Worm (Caenorhabditis elegans) whole organism, young adult: ENCODE data around the gene srd-49.

Experiments
- D2030.7 ChIP-seq: fragments of 200-800 bp; sonication (Bioruptor generic); IDR thresholded peaks from 2 replicates; pipeline ENCODE4 v1.3.6; 2022; ENCODE audit warnings: missing genetic modification reagents, missing genetic modification characterization, missing compliant biosample characterization
- F22D6.2 ChIP-seq: sonication (generic microtip); optimal IDR thresholded peaks from 2 replicates; lab custom pipeline; 2016; ENCODE audit warnings: mild to moderate bottlenecking, missing genetic modification characterization, missing compliant biosample characterization
- F39B2.1 ChIP-seq: fragments of 200-800 bp; sonication (Bioruptor generic); IDR thresholded peaks from 2 replicates; pipeline ENCODE4 v1.3.6; 2022; ENCODE audit warnings: missing genetic modification reagents, missing genetic modification characterization, missing compliant biosample characterization
- Y53G8AR.9 ChIP-seq: fragments of 200-800 bp; sonication (Bioruptor generic); conservative IDR thresholded peaks from 2 replicates; pipeline ENCODE4 v1.3.6; 2022; ENCODE audit warnings: missing genetic modification reagents, missing genetic modification characterization, missing compliant biosample characterization
- Y95B8A.8 ChIP-seq: fragments of 200-800 bp; sonication (Bioruptor generic); IDR thresholded peaks from 2 replicates; pipeline ENCODE4 v1.3.6; 2022; ENCODE audit warnings: missing genetic modification reagents, missing genetic modification characterization, missing compliant biosample characterization
- aptf-3 ChIP-seq: fragments of 200-800 bp; sonication (Bioruptor generic); IDR thresholded peaks from 2 replicates; pipeline ENCODE4 v1.3.6; 2022; ENCODE audit warnings: missing genetic modification characterization, missing compliant biosample characterization
- atf-7 ChIP-seq: sonication (generic microtip); optimal IDR thresholded peaks from 2 replicates; lab custom pipeline; 2017; ENCODE audit warnings: mild to moderate bottlenecking, missing genetic modification characterization, missing compliant biosample characterization
- attf-6 ChIP-seq: fragments of 200-800 bp; sonication (Bioruptor generic); IDR thresholded peaks from 2 replicates; pipeline ENCODE4 v1.3.6; 2022; ENCODE audit warnings: missing genetic modification reagents, missing genetic modification characterization, missing compliant biosample characterization
- ccch-3 ChIP-seq: fragments of 200-800 bp; sonication (Bioruptor generic); optimal IDR thresholded peaks from 2 replicates; lab custom pipeline; 2018; ENCODE audit warnings: mild to moderate bottlenecking, missing genetic modification characterization, missing compliant biosample characterization
- chd-7 ChIP-seq: sonication (generic microtip); optimal IDR thresholded peaks from 2 replicates; lab custom pipeline; 2016; ENCODE audit warnings: mild to moderate bottlenecking, missing genetic modification characterization, moderate library complexity, missing compliant biosample characterization
- dpff-1 ChIP-seq: sonication (generic microtip); optimal IDR thresholded peaks from 2 replicates; lab custom pipeline; 2017; ENCODE audit warnings: mild to moderate bottlenecking, missing genetic modification characterization, missing compliant biosample characterization
- efl-1 ChIP-seq: fragments of 150-350 bp; optimal IDR thresholded peaks from 2 replicates; lab custom pipeline; 2014; ENCODE audit warnings: missing biosample characterization, missing genetic modification reagents, missing genetic modification characterization
- egrh-3 ChIP-seq: fragments of 200-800 bp; sonication (Bioruptor generic); IDR thresholded peaks from 2 replicates; pipeline ENCODE4 v1.3.6; 2022; ENCODE audit warnings: missing genetic modification reagents, missing genetic modification characterization, missing compliant biosample characterization
- ekl-4 ChIP-seq: fragments of 200-800 bp; sonication (Bioruptor generic); IDR thresholded peaks from 2 replicates; pipeline ENCODE4 v1.3.6; 2022; ENCODE audit warnings: missing genetic modification reagents, missing genetic modification characterization, missing compliant biosample characterization
- gei-17 ChIP-seq: fragments of 200-800 bp; sonication (Bioruptor generic); optimal IDR thresholded peaks from 2 replicates; lab custom pipeline; 2018; ENCODE audit warnings: mild to moderate bottlenecking, missing genetic modification characterization, missing compliant biosample characterization
- hsf-1 ChIP-seq: fragments of 200-800 bp; sonication (Bioruptor generic); IDR thresholded peaks from 2 replicates; pipeline ENCODE4 v1.3.6; 2022; ENCODE audit warnings: missing genetic modification reagents, missing genetic modification characterization, missing compliant biosample characterization
- lin-26 ChIP-seq: fragments of 200-800 bp; sonication (Bioruptor generic); IDR thresholded peaks from 2 replicates; pipeline ENCODE4 v1.3.6; 2022; ENCODE audit warnings: missing genetic modification reagents, missing genetic modification characterization, missing compliant biosample characterization
- lin-40 ChIP-seq: sonication (generic microtip); optimal IDR thresholded peaks from 2 replicates; lab custom pipeline; 2016; ENCODE audit warnings: missing genetic modification characterization, mild to moderate bottlenecking, missing compliant biosample characterization, missing genotype, missing genetic modification reagents
- lsy-27 ChIP-seq: sonication (generic microtip); optimal IDR thresholded peaks from 2 replicates; lab custom pipeline; 2017; ENCODE audit warnings: missing genetic modification characterization, mild to moderate bottlenecking, missing compliant biosample characterization, antibody characterized with exemption, missing genotype, borderline replicate concordance; ENCODE audit not compliant: insufficient read depth
- madf-3 ChIP-seq: fragments of 200-800 bp; sonication (Bioruptor generic); IDR thresholded peaks from 2 replicates; pipeline ENCODE4 v1.3.6; 2022; ENCODE audit warnings: missing genetic modification reagents, missing genetic modification characterization, missing compliant biosample characterization
- madf-6 ChIP-seq: fragments of 200-800 bp; sonication (Bioruptor generic); IDR thresholded peaks from 2 replicates; pipeline ENCODE4 v1.3.6; 2022; ENCODE audit warnings: missing genetic modification reagents, missing genetic modification characterization, missing compliant biosample characterization
- mcd-1 ChIP-seq: fragments of 200-800 bp; sonication (Bioruptor generic); IDR thresholded peaks from 2 replicates; pipeline ENCODE4 v1.3.6; 2022; ENCODE audit warnings: missing genetic modification reagents, missing genetic modification characterization, missing compliant biosample characterization
- nfya-2 ChIP-seq: fragments of 200-800 bp; sonication (Bioruptor generic); IDR thresholded peaks from 2 replicates; pipeline ENCODE4 v1.3.6; 2022; ENCODE audit warnings: missing genetic modification reagents, missing genetic modification characterization, missing compliant biosample characterization
- pbrm-1 ChIP-seq: fragments of 200-800 bp; sonication (Bioruptor generic); IDR thresholded peaks from 2 replicates; pipeline ENCODE4 v1.3.6; 2022; ENCODE audit warnings: missing genetic modification reagents, missing genetic modification characterization, missing compliant biosample characterization
- rcor-1 ChIP-seq: fragments of 200-800 bp; sonication (Bioruptor generic); IDR thresholded peaks from 2 replicates; pipeline ENCODE4 v1.3.6; 2022; ENCODE audit warnings: missing genetic modification reagents, missing genetic modification characterization, missing compliant biosample characterization
- rec-8 ChIP-seq, 2 experiments: sonication (generic microtip); optimal IDR thresholded peaks; 2 replicates each; lab custom pipeline; 2016; ENCODE audit warnings: mild to moderate bottlenecking in 2 of 2, missing genetic modification characterization in 2 of 2, missing genetic modification reagents in 2 of 2, missing genotype in 2 of 2, missing biosample characterization in 1 of 2, missing compliant biosample characterization in 1 of 2, moderate library complexity in 1 of 2
- repo-1 ChIP-seq: sonication (generic microtip); optimal IDR thresholded peaks from 2 replicates; lab custom pipeline; 2017; ENCODE audit warnings: mild to moderate bottlenecking, missing genetic modification characterization, missing compliant biosample characterization
- sdz-38 ChIP-seq: sonication (generic microtip); optimal IDR thresholded peaks from 2 replicates; lab custom pipeline; 2016; ENCODE audit warnings: missing genotype, missing genetic modification characterization, missing compliant biosample characterization
- snpc-1.1 ChIP-seq: sonication (generic microtip); optimal IDR thresholded peaks from 2 replicates; lab custom pipeline; 2017; ENCODE audit warnings: missing genetic modification characterization, mild to moderate bottlenecking, missing compliant biosample characterization, antibody characterized with exemption, moderate library complexity, missing genotype, missing genetic modification reagents; ENCODE audit not compliant: insufficient read depth
- snpc-1.3 ChIP-seq: sonication (generic microtip); optimal IDR thresholded peaks from 2 replicates; lab custom pipeline; 2017; ENCODE audit warnings: missing genetic modification characterization, mild to moderate bottlenecking, missing compliant biosample characterization, antibody characterized with exemption, moderate library complexity, missing genotype, missing genetic modification reagents; ENCODE audit not compliant: insufficient read depth
- snpc-4 ChIP-seq, 5 experiments: fragments of 150-350 bp in 1 of 5; sonication (generic microtip) in 4 of 5; optimal IDR thresholded peaks; 2 replicates each; lab custom pipeline; 2014 to 2018; ENCODE audit warnings: missing genetic modification characterization in 5 of 5, missing biosample characterization in 3 of 5, antibody characterized with exemption in 2 of 5, mild to moderate bottlenecking in 2 of 5, missing compliant biosample characterization in 2 of 5, missing genotype in 2 of 5, moderate library complexity in 2 of 5, missing genetic modification reagents in 1 of 5
- sptf-2 ChIP-seq: fragments of 200-800 bp; sonication (Bioruptor generic); optimal IDR thresholded peaks from 2 replicates; lab custom pipeline; 2018; ENCODE audit warnings: mild to moderate bottlenecking, missing genetic modification characterization, missing compliant biosample characterization
- zfh-2 ChIP-seq: fragments of 200-800 bp; sonication (Bioruptor generic); conservative IDR thresholded peaks from 2 replicates; pipeline ENCODE4 v1.3.6; 2022; ENCODE audit warnings: missing genetic modification reagents, missing genetic modification characterization, missing compliant biosample characterization

srd-49 gene

ce11 chrV:10130195-10130594 lies 35.7 kb downstream of the srd-49 start, which contains the start of gene aos-1:
Gene aos-1 (minus strand): TSS chrV:10130295.
- no peak for TF ChIP-seq D2030.7 (GFP tag; lab: Robert Waterston, UW)
- no peak for TF ChIP-seq dpff-1
- no peak for TF ChIP-seq snpc-1.1 (tag; lab: Kevin White, UChicago)
- no peak for TF ChIP-seq lsy-27 (tag; lab: Kevin White, UChicago)
- TF ChIP-seq Y95B8A.8 (GFP tag; lab: Robert Waterston, UW): no peak
- TF ChIP-seq snpc-1.3 (tag; lab: Kevin White, UChicago): no peak
- TF ChIP-seq nfya-2: no peak
- TF ChIP-seq aptf-3 (GFP tag; lab: Robert Waterston, UW): no peak
- no peak for TF ChIP-seq efl-1 (GFP tag; lab: Kevin White, UChicago)
- no peak for TF ChIP-seq ccch-3
- no peak for TF ChIP-seq pbrm-1 (GFP tag; lab: Robert Waterston, UW)
- TF ChIP-seq lin-26 (GFP tag; lab: Robert Waterston, UW): no peak
- TF ChIP-seq sptf-2 (GFP tag; lab: Kevin White, UChicago): no peak
- no peak for TF ChIP-seq sdz-38 (tag; lab: Kevin White, UChicago)
- TF ChIP-seq F22D6.2 (tag; lab: Kevin White, UChicago): no peak
- TF ChIP-seq lin-40: no peak
- TF ChIP-seq chd-7 (tag; lab: Kevin White, UChicago): no peak
- TF ChIP-seq gei-17 (GFP tag; lab: Kevin White, UChicago): no peak
- no peak for TF ChIP-seq rec-8 (tag; optimal IDR thresholded peaks at IDR 0.05; lab: Kevin White, UChicago)
- no peak for TF ChIP-seq repo-1 (tag; lab: Kevin White, UChicago)
- TF ChIP-seq, all 124 proteins: peak for 0

ce11 chrV:10133277-10133676 lies 38.8 kb downstream of the srd-49 start:
- TF ChIP-seq egrh-3 (GFP tag; lab: Robert Waterston, UW): no peak
- TF ChIP-seq zfh-2: peak; percentile 64

ce11 chrV:10134077-10134693 lies 39.7 kb downstream of the srd-49 start, which contains the start of the genes C08B6.18, wdr-20 and C08B6.8:
Gene C08B6.18 (minus strand): TSS chrV:10134127.
Gene wdr-20 (minus strand): TSS chrV:10134158.
Gene C08B6.8 (plus strand): TSS chrV:10134643.
- TF ChIP-seq madf-3 (GFP tag; lab: Robert Waterston, UW) (peak; percentile 89), repo-1 (tag; lab: Kevin White, UChicago) (no peak), atf-7 (tag; lab: Kevin White, UChicago) (no peak), snpc-4 (GFP tag; optimal IDR thresholded peaks at IDR 0.05; lab: Kevin White, UChicago) (no peak), snpc-4 (tag; optimal IDR thresholded peaks at IDR 0.05; lab: Kevin White, UChicago) (peak in 1 of 4 experiments; percentile 35)

ce11 chrV:10136644-10137043 lies 42.2 kb downstream of the srd-49 start:
- peak; percentile 99 for TF ChIP-seq egrh-3 (GFP tag; lab: Robert Waterston, UW)

- TF ChIP-seq egrh-3 (GFP tag; lab: Robert Waterston, UW) (peak; percentile 99), F39B2.1 (0 out of 2 replicates have a peak, but pooled peaks have one; percentile 37), hsf-1 (GFP tag; lab: Robert Waterston, UW) (peak; percentile 41; the same call in 1 of the 2 replicates), ekl-4 (GFP tag; lab: Robert Waterston, UW) (0 out of 2 replicates have a peak, but pooled peaks have one; percentile 59), Y53G8AR.9 (GFP tag; lab: Robert Waterston, UW) (0 out of 2 replicates have a peak, but pooled peaks have one; percentile 38), madf-6 (GFP tag; lab: Robert Waterston, UW) (peak; percentile 55; the same call in 1 of the 2 replicates), rcor-1 (GFP tag; lab: Robert Waterston, UW) (peak; percentile 63), madf-3 (GFP tag; lab: Robert Waterston, UW) (peak; percentile 88), pbrm-1 (GFP tag; lab: Robert Waterston, UW) (peak; percentile 92), D2030.7 (GFP tag; lab: Robert Waterston, UW) (peak; percentile 51), attf-6 (GFP tag; lab: Robert Waterston, UW) (peak; percentile 71), lin-26 (GFP tag; lab: Robert Waterston, UW) (peak; percentile 99), mcd-1 (0 out of 2 replicates have a peak, but pooled peaks have one; percentile 33)
- TF ChIP-seq, all 124 proteins: peak for 13; not testable (repeated sequence) for 111
These were observed 44.1 kb downstream of the srd-49 start for ce11 chrV:10138582-10138981.
